Fruit fly (Drosophila melanogaster) whole organism, embryonic: ENCODE results near the gene CG14309.

Experiments
- CG16779 ChIP-seq: fragments of 200-800 bp; sonication (Bioruptor generic); IDR thresholded peaks from 2 replicates; pipeline ENCODE4 v1.3.6; 2022; ENCODE audit warnings: missing biosample characterization, missing genetic modification characterization
- CHES-1-like ChIP-seq: fragments of 200-800 bp; sonication (Bioruptor generic); optimal IDR thresholded peaks from 2 replicates; lab custom pipeline; 2016; ENCODE audit warnings: missing biosample characterization, missing genetic modification characterization
- dan ChIP-seq: fragments of 200-800 bp; sonication (Bioruptor generic); IDR thresholded peaks from 2 replicates; pipeline ENCODE4 v1.3.6; 2022; ENCODE audit warnings: missing biosample characterization, missing genetic modification characterization
- phol ChIP-seq: fragments of 200-800 bp; sonication (Bioruptor generic); optimal IDR thresholded peaks from 3 replicates; lab custom pipeline; 2018; ENCODE audit warnings: missing biosample characterization, mild to moderate bottlenecking, missing genetic modification characterization, moderate library complexity
- sna ChIP-seq: fragments of 200-800 bp; sonication (Bioruptor generic); IDR thresholded peaks from 2 replicates; pipeline ENCODE4 v1.3.6; 2022; ENCODE audit warnings: missing biosample characterization, missing genetic modification characterization; ENCODE audit not compliant: partially characterized antibody

DNA sequence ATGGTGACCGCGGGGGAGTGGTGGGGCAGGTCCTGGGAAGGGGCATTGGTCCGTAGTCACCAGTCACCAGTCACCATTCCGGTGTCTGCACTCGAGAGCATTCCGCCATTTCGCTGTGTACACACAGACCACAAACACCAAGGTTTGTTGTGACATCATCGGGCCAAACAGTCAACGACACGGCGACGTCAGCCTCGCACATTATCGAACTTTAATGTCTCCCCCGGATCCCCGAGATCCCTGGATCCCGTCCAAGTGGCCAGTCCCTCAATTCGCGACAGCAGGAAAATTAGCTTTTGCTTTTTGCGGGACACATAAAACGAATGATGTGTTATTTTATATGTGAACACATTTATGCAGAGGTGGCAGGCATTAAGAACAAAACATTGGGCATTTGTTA, 10.0 kb upstream of the CG14309 start:
- TF ChIP-seq dan (GFP tag; lab: Robert Waterston, UW) (no peak), sna (no peak), CHES-1-like (GFP tag; lab: Kevin White, UChicago) (no peak), CG16779 (GFP tag; lab: Robert Waterston, UW) (no peak), phol (tag; lab: Kevin White, UChicago) (no peak)
